Worm (Caenorhabditis elegans): ENCODE data around the gene ifb-1.

- TF ChIP-seq flt-1 (GFP tag; IDR thresholded peaks at IDR 0.05) (no peak), ref-1 (GFP tag; conservative IDR thresholded peaks at IDR 0.05) (no peak), klf-2 (GFP tag; conservative IDR thresholded peaks at IDR 0.05) (no peak)
These were observed 23.4 kb downstream of the ifb-1 start, which contains the start of gene K05F1.13 for ce11 chrII:5788815-5789214.

All from whole organism, midembryonic.